Fruit fly (Drosophila melanogaster) whole organism, embryonic: ENCODE measurements around the gene CG17612.
A peak's percentile ranks its signal among the peaks of the same experiment; 100 is the strongest.

ENCODE experiments used
- Atf3 ChIP-seq: fragments of 200-800 bp; sonication (Bioruptor generic); optimal IDR thresholded peaks from 3 replicates; lab custom pipeline; 2016; ENCODE audit warnings: missing biosample characterization, missing genetic modification characterization
- CG10979 ChIP-seq: fragments of 200-800 bp; sonication (Bioruptor generic); optimal IDR thresholded peaks from 2 replicates; lab custom pipeline; 2018; ENCODE audit warnings: missing biosample characterization, mild to moderate bottlenecking, missing genetic modification characterization, moderate library complexity
- CG12219 ChIP-seq: fragments of 200-800 bp; sonication (Bioruptor generic); optimal IDR thresholded peaks from 3 replicates; lab custom pipeline; 2018; ENCODE audit warnings: missing biosample characterization, mild to moderate bottlenecking, missing genetic modification characterization
- CG13775 ChIP-seq: fragments of 200-800 bp; sonication (Bioruptor generic); optimal IDR thresholded peaks from 3 replicates; lab custom pipeline; 2017; ENCODE audit warnings: missing biosample characterization, mild to moderate bottlenecking, missing genetic modification characterization
- CG15073 ChIP-seq: fragments of 200-800 bp; sonication (Bioruptor generic); optimal IDR thresholded peaks from 2 replicates; lab custom pipeline; 2016; ENCODE audit warnings: missing biosample characterization, missing genetic modification characterization
- CG15514 ChIP-seq: fragments of 200-800 bp; sonication (Bioruptor generic); optimal IDR thresholded peaks from 3 replicates; lab custom pipeline; 2017; ENCODE audit warnings: missing biosample characterization, missing genetic modification characterization, mild to moderate bottlenecking, moderate library complexity, missing genetic modification reagents
- CG15696 ChIP-seq: fragments of 200-800 bp; sonication (Bioruptor generic); optimal IDR thresholded peaks from 2 replicates; lab custom pipeline; 2019; ENCODE audit warnings: missing biosample characterization, mild to moderate bottlenecking, missing genetic modification characterization, moderate library complexity
- CG18262 ChIP-seq: fragments of 200-800 bp; optimal IDR thresholded peaks from 3 replicates; lab custom pipeline; 2019; ENCODE audit warnings: missing biosample characterization, mild to moderate bottlenecking, missing genetic modification characterization, moderate library complexity
- CG2116 ChIP-seq: fragments of 200-800 bp; sonication (Bioruptor generic); optimal IDR thresholded peaks from 3 replicates; lab custom pipeline; 2018; ENCODE audit warnings: missing biosample characterization, mild to moderate bottlenecking, missing genetic modification characterization
- CG30020 ChIP-seq: fragments of 200-800 bp; optimal IDR thresholded peaks from 2 replicates; lab custom pipeline; 2019; ENCODE audit warnings: missing biosample characterization, mild to moderate bottlenecking, missing genetic modification characterization, moderate library complexity
- CG32532 ChIP-seq: fragments of 200-800 bp; sonication (Bioruptor generic); IDR thresholded peaks from 2 replicates; pipeline ENCODE4 v1.3.6; 2022; ENCODE audit warnings: missing biosample characterization, missing genetic modification characterization
- CG34422 ChIP-seq: fragments of 200-800 bp; sonication (Bioruptor generic); IDR thresholded peaks from 3 replicates; pipeline ENCODE4 v1.3.6; 2022; ENCODE audit warnings: missing biosample characterization, missing genetic modification characterization
- CG3838 ChIP-seq: fragments of 200-800 bp; sonication (Bioruptor generic); optimal IDR thresholded peaks from 3 replicates; lab custom pipeline; 2016; ENCODE audit warnings: missing biosample characterization, missing genetic modification characterization
- CG3995 ChIP-seq: fragments of 200-800 bp; sonication (Bioruptor generic); optimal IDR thresholded peaks from 3 replicates; lab custom pipeline; 2016; ENCODE audit warnings: missing biosample characterization, missing genetic modification characterization
- CG8359 ChIP-seq: fragments of 200-800 bp; sonication (Bioruptor generic); optimal IDR thresholded peaks from 2 replicates; lab custom pipeline; 2017; ENCODE audit warnings: missing biosample characterization, mild to moderate bottlenecking, missing genetic modification characterization, borderline replicate concordance
- CHES-1-like ChIP-seq: fragments of 200-800 bp; sonication (Bioruptor generic); optimal IDR thresholded peaks from 2 replicates; lab custom pipeline; 2016; ENCODE audit warnings: missing biosample characterization, missing genetic modification characterization
- Chrac-16 ChIP-seq: fragments of 200-800 bp; sonication (Bioruptor generic); optimal IDR thresholded peaks from 3 replicates; lab custom pipeline; 2016; ENCODE audit warnings: missing biosample characterization, missing genetic modification characterization
- Dad ChIP-seq: fragments of 200-800 bp; sonication (Bioruptor generic); optimal IDR thresholded peaks from 3 replicates; lab custom pipeline; 2016; ENCODE audit warnings: missing biosample characterization, missing genetic modification characterization
- Ets65A ChIP-seq: fragments of 200-800 bp; sonication (Bioruptor generic); peaks from one replicate; lab custom pipeline; 2016; ENCODE audit warnings: missing biosample characterization, missing genetic modification characterization
- Ets97D ChIP-seq: fragments of 200-800 bp; sonication (Bioruptor generic); optimal IDR thresholded peaks from 3 replicates; lab custom pipeline; 2016; ENCODE audit warnings: missing biosample characterization, missing genetic modification characterization
- Gug ChIP-seq: fragments of 200-800 bp; sonication (Bioruptor generic); IDR thresholded peaks from 4 replicates; pipeline ENCODE4 v1.3.6; 2022; ENCODE audit warnings: missing biosample characterization, missing genetic modification characterization
- HLHmδ ChIP-seq: fragments of 200-800 bp; sonication (Bioruptor generic); optimal IDR thresholded peaks from 2 replicates; lab custom pipeline; 2018; ENCODE audit warnings: missing biosample characterization, mild to moderate bottlenecking, missing genetic modification characterization, moderate library complexity
- Hsf ChIP-seq: fragments of 200-800 bp; sonication (Bioruptor generic); optimal IDR thresholded peaks from 3 replicates; lab custom pipeline; 2016; ENCODE audit warnings: missing biosample characterization, missing genetic modification characterization
- Lhr ChIP-seq: fragments of 200-800 bp; sonication (Bioruptor generic); optimal IDR thresholded peaks from 3 replicates; lab custom pipeline; 2017; ENCODE audit warnings: mild to moderate bottlenecking, missing biosample characterization, missing genetic modification reagents, missing genetic modification characterization
- Mrtf ChIP-seq: fragments of 200-800 bp; sonication (Bioruptor generic); IDR thresholded peaks from 3 replicates; pipeline ENCODE4 v1.3.6; 2022; ENCODE audit warnings: missing biosample characterization, missing genetic modification characterization
- Sry-δ ChIP-seq: fragments of 200-800 bp; sonication (Bioruptor generic); optimal IDR thresholded peaks from 2 replicates; lab custom pipeline; 2016; ENCODE audit warnings: missing biosample characterization, missing genetic modification characterization
- Trl ChIP-seq, 3 experiments: fragments of >200 bp in 2 of 3; fragments of 200-800 bp in 1 of 3; sonication (Bioruptor generic) in 1 of 3; optimal IDR thresholded peaks; 2 replicates in 1 of 3; 3 replicates in 2 of 3; lab custom pipeline; 2016 to 2017; ENCODE audit warnings: missing biosample characterization in 1 of 3, missing genetic modification characterization in 1 of 3
- Vsx1 ChIP-seq: fragments of 200-800 bp; sonication (Bioruptor generic); optimal IDR thresholded peaks from 2 replicates; lab custom pipeline; 2017; ENCODE audit warnings: missing biosample characterization, mild to moderate bottlenecking, missing genetic modification characterization, missing genetic modification reagents
- amos ChIP-seq: fragments of 200-800 bp; sonication (Bioruptor generic); IDR thresholded peaks from 2 replicates; pipeline ENCODE4 v1.3.6; 2022; ENCODE audit warnings: missing biosample characterization, missing genetic modification characterization; ENCODE audit not compliant: partially characterized antibody
- bab2 ChIP-seq: fragments of 200-800 bp; sonication (Bioruptor generic); optimal IDR thresholded peaks from 2 replicates; lab custom pipeline; 2016; ENCODE audit warnings: missing biosample characterization, missing genetic modification characterization
- chn ChIP-seq: fragments of 200-800 bp; sonication (Bioruptor generic); optimal IDR thresholded peaks from 2 replicates; lab custom pipeline; 2016; ENCODE audit warnings: missing biosample characterization, missing genetic modification characterization
- dm ChIP-seq: fragments of 200-800 bp; sonication (Bioruptor generic); optimal IDR thresholded peaks from 3 replicates; lab custom pipeline; 2016; ENCODE audit warnings: missing biosample characterization, missing genetic modification characterization
- eyg ChIP-seq: fragments of 200-800 bp; sonication (Bioruptor generic); optimal IDR thresholded peaks from 3 replicates; lab custom pipeline; 2016; ENCODE audit warnings: missing biosample characterization, missing genetic modification characterization
- ind ChIP-seq: fragments of 200-800 bp; sonication (Bioruptor generic); optimal IDR thresholded peaks from 3 replicates; lab custom pipeline; 2016; ENCODE audit warnings: missing biosample characterization, missing genetic modification characterization
- inv ChIP-seq: fragments of 200-800 bp; sonication (Bioruptor generic); IDR thresholded peaks from 2 replicates; pipeline ENCODE4 v1.3.6; 2022; ENCODE audit warnings: missing biosample characterization, missing genetic modification characterization; ENCODE audit not compliant: partially characterized antibody
- lab ChIP-seq: fragments of 200-800 bp; sonication (Bioruptor generic); optimal IDR thresholded peaks from 3 replicates; lab custom pipeline; 2017; ENCODE audit warnings: missing biosample characterization, missing genetic modification characterization, mild to moderate bottlenecking, moderate library complexity, missing genetic modification reagents
- luna ChIP-seq: fragments of 200-800 bp; sonication (Bioruptor generic); optimal IDR thresholded peaks from 2 replicates; lab custom pipeline; 2016; ENCODE audit warnings: missing biosample characterization, missing genetic modification characterization
- oc ChIP-seq: fragments of 200-800 bp; sonication (Bioruptor generic); optimal IDR thresholded peaks from 2 replicates; lab custom pipeline; 2018; ENCODE audit warnings: missing biosample characterization, mild to moderate bottlenecking, missing genetic modification characterization, moderate library complexity
- phol ChIP-seq: fragments of 200-800 bp; sonication (Bioruptor generic); optimal IDR thresholded peaks from 3 replicates; lab custom pipeline; 2018; ENCODE audit warnings: missing biosample characterization, mild to moderate bottlenecking, missing genetic modification characterization, moderate library complexity
- pnt ChIP-seq: fragments of 200-800 bp; sonication (Bioruptor generic); optimal IDR thresholded peaks from 3 replicates; lab custom pipeline; 2016; ENCODE audit warnings: missing biosample characterization, missing genetic modification characterization
- prd ChIP-seq, 3 experiments: fragments of >200 bp in 2 of 3; fragments of 200-800 bp in 1 of 3; sonication (Bioruptor generic) in 1 of 3; optimal IDR thresholded peaks in 2 of 3; IDR thresholded peaks in 1 of 3; 2 replicates in 2 of 3; 3 replicates in 1 of 3; pipeline versions ENCODE4 v1.3.6 to Lab custom; 2017 to 2022; ENCODE audit warnings: missing biosample characterization in 1 of 3, missing genetic modification characterization in 1 of 3
- pros ChIP-seq: fragments of 200-800 bp; sonication (Bioruptor generic); optimal IDR thresholded peaks from 3 replicates; lab custom pipeline; 2019; ENCODE audit warnings: missing biosample characterization, mild to moderate bottlenecking, missing genetic modification characterization, moderate library complexity
- psq ChIP-seq: fragments of 200-800 bp; sonication (Bioruptor generic); optimal IDR thresholded peaks from 2 replicates; lab custom pipeline; 2017; ENCODE audit warnings: missing biosample characterization, missing genetic modification characterization
- pum ChIP-seq: fragments of 200-800 bp; sonication (Bioruptor generic); optimal IDR thresholded peaks from 2 replicates; lab custom pipeline; 2016; ENCODE audit warnings: missing biosample characterization, missing genetic modification characterization
- pzg ChIP-seq: fragments of 200-800 bp; sonication (Bioruptor generic); optimal IDR thresholded peaks from 3 replicates; lab custom pipeline; 2018; ENCODE audit warnings: missing biosample characterization, mild to moderate bottlenecking, missing genetic modification characterization, moderate library complexity
- row ChIP-seq: fragments of 200-800 bp; sonication (Bioruptor generic); IDR thresholded peaks from 3 replicates; pipeline ENCODE4 v1.3.6; 2022; ENCODE audit warnings: missing biosample characterization, missing genetic modification characterization
- stwl ChIP-seq: fragments of 200-800 bp; sonication (Bioruptor generic); optimal IDR thresholded peaks from 3 replicates; lab custom pipeline; 2018; ENCODE audit warnings: missing biosample characterization, mild to moderate bottlenecking, missing genetic modification characterization, moderate library complexity
- sug ChIP-seq: fragments of 200-800 bp; optimal IDR thresholded peaks from 2 replicates; lab custom pipeline; 2019; ENCODE audit warnings: missing biosample characterization, mild to moderate bottlenecking, missing genetic modification characterization, moderate library complexity
- tup ChIP-seq: fragments of 200-800 bp; sonication (Bioruptor generic); optimal IDR thresholded peaks from 2 replicates; lab custom pipeline; 2016; ENCODE audit warnings: missing biosample characterization, mild to moderate bottlenecking, missing genetic modification characterization, moderate library complexity

CG17612 gene

dm6 chr2L:4393842-4394421 is 11.4 kb upstream of the CG17612 start, which contains the start of gene CG3652 (continued):
- TF ChIP-seq sug (tag; lab: Kevin White, UChicago): no peak
- no peak for TF ChIP-seq lab (GFP tag; lab: Kevin White, UChicago)
- TF ChIP-seq Dad (GFP tag; lab: Kevin White, UChicago): peak; percentile 9
- peak; percentile 26 for TF ChIP-seq Atf3 (GFP tag; lab: Kevin White, UChicago)
- TF ChIP-seq CG13775 (GFP tag; lab: Kevin White, UChicago): peak; percentile 9
- no peak for TF ChIP-seq CG34422 (GFP tag; lab: Robert Waterston, UW)
- peak; percentile 70 for TF ChIP-seq row (GFP tag; lab: Robert Waterston, UW)
- no peak for TF ChIP-seq CG15073
- TF ChIP-seq CG3838 (GFP tag; lab: Kevin White, UChicago): peak; percentile 23
- peak; percentile 38; the same call in 1 of the 2 replicates for TF ChIP-seq inv
- peak; percentile 34 for TF ChIP-seq pnt (GFP tag; lab: Kevin White, UChicago)
- peak; percentile 47 for TF ChIP-seq pzg (GFP tag; lab: Kevin White, UChicago)
- no peak for TF ChIP-seq luna (GFP tag; lab: Kevin White, UChicago)
- no peak for TF ChIP-seq tup (GFP tag; lab: Kevin White, UChicago)
- TF ChIP-seq Chrac-16: peak; percentile 43
- TF ChIP-seq CG12219: no peak
- TF ChIP-seq pum (GFP tag; lab: Kevin White, UChicago): peak; percentile 35
- TF ChIP-seq CG30020 (tag; lab: Kevin White, UChicago): peak; percentile 53
- TF ChIP-seq CG32532 (GFP tag; lab: Robert Waterston, UW): 0 out of 2 replicates have a peak, but pooled peaks have one; percentile 13
- peak; percentile 1 for TF ChIP-seq CG10979 (tag; lab: Kevin White, UChicago)
- peak; percentile 75 for TF ChIP-seq Sry-δ (GFP tag; lab: Kevin White, UChicago)
- TF ChIP-seq CG8359: no peak
- TF ChIP-seq Mrtf (GFP tag; lab: Robert Waterston, UW): no peak
- peak; percentile 2 for TF ChIP-seq dm (GFP tag; lab: Kevin White, UChicago)
- TF ChIP-seq CG15696 (tag; lab: Kevin White, UChicago): no peak
- TF ChIP-seq CG2116 (GFP tag; lab: Kevin White, UChicago): peak; percentile 71
- no peak for TF ChIP-seq oc (tag; lab: Kevin White, UChicago)
- TF ChIP-seq Hsf: peak; percentile 43
- peak; percentile 12; the same call in 1 of the 4 replicates for TF ChIP-seq Gug (GFP tag; lab: Robert Waterston, UW)
- TF ChIP-seq bab2 (GFP tag; lab: Kevin White, UChicago): peak; percentile 23
- TF ChIP-seq Ets65A: peak; percentile 43
- no peak for TF ChIP-seq ind (GFP tag; lab: Kevin White, UChicago)
- peak; percentile 77 for TF ChIP-seq CG3995 (GFP tag; lab: Kevin White, UChicago)
- no peak for TF ChIP-seq prd (optimal IDR thresholded peaks at IDR 0.05; lab: Kevin White, UChicago)
- peak; percentile 38; the same call in 1 of the 3 replicates for TF ChIP-seq prd (GFP tag; IDR thresholded peaks at IDR 0.05; lab: Robert Waterston, UW)
- peak; percentile 38 for TF ChIP-seq stwl (tag; lab: Kevin White, UChicago)
- no peak for TF ChIP-seq eyg
- TF ChIP-seq pros (GFP tag; lab: Kevin White, UChicago): no peak
- peak; percentile 21 for TF ChIP-seq Lhr (GFP tag; lab: Kevin White, UChicago)
- no peak for TF ChIP-seq CG18262
- peak; percentile 64 for TF ChIP-seq phol (tag; lab: Kevin White, UChicago)
- TF ChIP-seq CHES-1-like (GFP tag; lab: Kevin White, UChicago): peak; percentile 15
- TF ChIP-seq Ets97D (GFP tag; lab: Kevin White, UChicago): peak; percentile 58
- TF ChIP-seq Trl (optimal IDR thresholded peaks at IDR 0.05; lab: Kevin White, UChicago): no peak
- TF ChIP-seq Trl (GFP tag; optimal IDR thresholded peaks at IDR 0.05; lab: Kevin White, UChicago): peak; percentile 34
- peak; percentile 43 for TF ChIP-seq amos (GFP tag; lab: Robert Waterston, UW)
- TF ChIP-seq psq (GFP tag; lab: Kevin White, UChicago): no peak
- TF ChIP-seq HLHmδ (GFP tag; lab: Kevin White, UChicago): no peak
- peak; percentile 9 for TF ChIP-seq chn (GFP tag; lab: Kevin White, UChicago)
- TF ChIP-seq Vsx1 (GFP tag; lab: Kevin White, UChicago): no peak
- TF ChIP-seq CG15514: peak; percentile 42
